Worm (Caenorhabditis elegans): Measurements from ENCODE around the gene tric-1B.2.

- TF ChIP-seq tbx-2 (tag; optimal IDR thresholded peaks at IDR 0.05) (no peak), egl-27 (tag; optimal IDR thresholded peaks at IDR 0.05) (no peak), skn-1 (tag; optimal IDR thresholded peaks at IDR 0.05) (no peak), eor-1 (tag; optimal IDR thresholded peaks at IDR 0.05) (no peak), snpc-4 (tag; optimal IDR thresholded peaks at IDR 0.05) (no peak), unc-39 (tag; optimal IDR thresholded peaks at IDR 0.05) (no peak), ceh-82 (tag; optimal IDR thresholded peaks at IDR 0.05) (no peak), nhr-23 (tag; optimal IDR thresholded peaks at IDR 0.05) (no peak), lin-39 (tag; optimal IDR thresholded peaks at IDR 0.05) (no peak)
Measured at ce11 chrII:12261147-12261821, 17.9 kb downstream of the tric-1B.2 start.
